Worm (Caenorhabditis elegans): ENCODE results near the gene lir-3.

DNA sequence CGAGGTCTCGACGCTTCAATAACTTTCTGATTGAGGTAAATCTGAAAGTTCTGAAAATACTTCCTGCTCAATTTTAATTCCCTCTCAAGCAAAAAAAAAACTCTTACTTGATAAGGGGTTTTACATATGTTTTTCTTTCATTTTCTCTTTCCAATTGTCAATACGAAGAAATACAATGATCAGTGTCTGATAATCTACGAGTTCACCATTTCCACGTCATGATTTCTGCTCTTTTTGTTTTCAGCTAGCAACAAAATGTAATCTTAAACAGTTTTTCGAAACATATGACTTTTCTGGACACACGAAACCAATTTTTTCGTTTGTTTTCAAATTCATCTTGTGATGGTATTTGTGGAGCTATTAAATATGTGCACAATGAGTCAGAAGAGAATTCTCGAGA is 28.4 kb downstream of the lir-3 start:
- TF ChIP-seq atf-7 (tag; optimal IDR thresholded peaks at IDR 0.05) (no peak), F49E8.2 (tag; optimal IDR thresholded peaks at IDR 0.05; ENCODE audit: insufficient read depth) (no peak), ceh-79 (tag; optimal IDR thresholded peaks at IDR 0.05) (no peak), fkh-3 (tag; optimal IDR thresholded peaks at IDR 0.05) (no peak), Y79H2A.3 (GFP tag; conservative IDR thresholded peaks at IDR 0.05) (no peak), him-1 (tag; optimal IDR thresholded peaks at IDR 0.05) (no peak), unc-130 (GFP tag; optimal IDR thresholded peaks at IDR 0.05) (no peak), aptf-3 (GFP tag; IDR thresholded peaks at IDR 0.05) (no peak), lin-54 (GFP tag; optimal IDR thresholded peaks at IDR 0.05) (no peak), ztf-26 (tag; optimal IDR thresholded peaks at IDR 0.05) (no peak), snpc-1.3 (tag; optimal IDR thresholded peaks at IDR 0.05; ENCODE audit: insufficient read depth) (no peak), sdz-38 (tag; optimal IDR thresholded peaks at IDR 0.05) (no peak)
